In the genomic region with DNA sequence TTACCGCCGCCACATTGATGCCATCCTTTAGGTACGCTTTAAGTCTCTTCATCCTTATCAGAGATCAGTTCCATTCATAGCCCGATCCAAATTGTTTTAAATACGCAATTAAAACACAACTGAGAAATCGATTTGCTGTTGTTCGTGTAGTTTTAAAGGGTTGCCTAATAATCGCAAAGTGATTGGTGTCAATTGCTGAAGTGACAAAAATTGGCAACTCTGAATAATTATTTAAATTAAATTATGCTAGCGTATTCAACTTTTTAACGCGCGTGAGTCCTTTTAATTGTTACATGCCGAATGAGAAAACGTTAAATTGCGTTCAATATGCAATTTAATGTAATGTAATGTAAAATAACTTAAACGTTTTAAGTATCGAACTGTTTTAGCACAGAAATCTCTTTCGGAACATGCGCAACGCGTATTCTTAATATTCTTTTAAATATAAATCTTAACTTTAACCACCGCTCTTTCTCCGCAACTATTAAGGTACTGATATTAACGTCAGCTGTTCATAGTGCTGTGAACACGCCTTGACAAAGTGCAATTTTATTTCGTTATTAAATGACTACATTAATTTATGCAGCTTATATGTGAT, we compare ENCODE assay signal across 5 fruit fly cellular contexts.
TF ChIP-seq lines count a peak whose summit lies in the region.

Gene Mpv17, minus strand, starts transcription at position 164 of the 598 bp plus-strand sequence.

- TF ChIP-seq CTCF in whole organism, embryonic (GFP tag; optimal IDR thresholded peaks at IDR 0.05; lab: Kevin White, UChicago): no peak

TF ChIP-seq in whole organism, adult, 20 proteins besides CTCF, POLR2A, EP300 and RAD21 (continues in another document):
- TF ChIP-seq cic (GFP tag; optimal IDR thresholded peaks at IDR 0.05; lab: Kevin White, UChicago) (no peak), pad (GFP tag; optimal IDR thresholded peaks at IDR 0.05; lab: Kevin White, UChicago) (peak; percentile 5), CG7045 (GFP tag; optimal IDR thresholded peaks at IDR 0.05; lab: Kevin White, UChicago) (no peak), Clk (GFP tag; optimal IDR thresholded peaks at IDR 0.05; lab: Kevin White, UChicago) (no peak), tj (GFP tag; optimal IDR thresholded peaks at IDR 0.05; lab: Kevin White, UChicago) (peak; percentile 85), Mnt (GFP tag; optimal IDR thresholded peaks at IDR 0.05; lab: Kevin White, UChicago) (peak; percentile 20), kay (GFP tag; lab: Kevin White, UChicago; ENCODE audit: borderline replicate concordance) (peak; percentile 57), CG12768 (GFP tag; optimal IDR thresholded peaks at IDR 0.05; lab: Kevin White, UChicago) (no peak), CG7101 (tag; optimal IDR thresholded peaks at IDR 0.05; lab: Kevin White, UChicago) (peak; percentile 16), CG14711 (tag; optimal IDR thresholded peaks at IDR 0.05; lab: Kevin White, UChicago) (peak; percentile 93), CG1620 (GFP tag; optimal IDR thresholded peaks at IDR 0.05; lab: Kevin White, UChicago) (peak; percentile 42), Crg-1 (GFP tag; optimal IDR thresholded peaks at IDR 0.05; lab: Kevin White, UChicago) (no peak), toe (GFP tag; optimal IDR thresholded peaks at IDR 0.05; lab: Kevin White, UChicago) (peak; percentile 65), ovo (GFP tag; optimal IDR thresholded peaks at IDR 0.05; lab: Kevin White, UChicago) (no peak), bab1 (GFP tag; optimal IDR thresholded peaks at IDR 0.05; lab: Kevin White, UChicago) (peak; percentile 28), CG11617 (GFP tag; optimal IDR thresholded peaks at IDR 0.05; lab: Kevin White, UChicago) (peak; percentile 7), Hr96 (GFP tag; optimal IDR thresholded peaks at IDR 0.05; lab: Kevin White, UChicago) (peak; percentile 51)

TF ChIP-seq in whole organism, embryonic, 481 proteins besides CTCF, POLR2A, EP300 and RAD21 (continues in another document):
- TF ChIP-seq Hmx (GFP tag; optimal IDR thresholded peaks at IDR 0.05; lab: Kevin White, UChicago) (no peak), CG6854 (GFP tag; optimal IDR thresholded peaks at IDR 0.05; lab: Kevin White, UChicago) (no peak), lbe (GFP tag; optimal IDR thresholded peaks at IDR 0.05; lab: Kevin White, UChicago) (no peak), CG12155 (GFP tag; optimal IDR thresholded peaks at IDR 0.05; lab: Kevin White, UChicago) (peak; percentile 2), CG12659 (GFP tag; optimal IDR thresholded peaks at IDR 0.05; lab: Kevin White, UChicago) (peak; percentile 3), caup (GFP tag; optimal IDR thresholded peaks at IDR 0.05; lab: Kevin White, UChicago; ENCODE audit: severe bottlenecking) (no peak), mam (GFP tag; optimal IDR thresholded peaks at IDR 0.05; lab: Kevin White, UChicago) (peak; percentile 16), CG18599 (GFP tag; optimal IDR thresholded peaks at IDR 0.05; lab: Kevin White, UChicago) (no peak), Doc3 (GFP tag; IDR thresholded peaks at IDR 0.05; lab: Robert Waterston, UW; ENCODE audit: partially characterized antibody) (no peak), MBD-R2 (GFP tag; IDR thresholded peaks at IDR 0.05; lab: Robert Waterston, UW) (peak; percentile 22; the same call in 1 of the 2 replicates), CoRest (tag; optimal IDR thresholded peaks at IDR 0.05; lab: Kevin White, UChicago) (no peak), fd96Cb (tag; optimal IDR thresholded peaks at IDR 0.05; lab: Kevin White, UChicago) (no peak), CG43689 (GFP tag; IDR thresholded peaks at IDR 0.05; lab: Robert Waterston, UW) (no peak), CG2712 (tag; optimal IDR thresholded peaks at IDR 0.05; lab: Kevin White, UChicago) (no peak), pros (GFP tag; optimal IDR thresholded peaks at IDR 0.05; lab: Kevin White, UChicago) (no peak), CG1233 (GFP tag; optimal IDR thresholded peaks at IDR 0.05; lab: Kevin White, UChicago) (no peak), CG15073 (GFP tag; optimal IDR thresholded peaks at IDR 0.05; lab: Kevin White, UChicago) (no peak)

TF ChIP-seq in whole organism, prepupa, 60 proteins besides CTCF, POLR2A, EP300 and RAD21 (continues in another document):
- TF ChIP-seq fd85E (GFP tag; optimal IDR thresholded peaks at IDR 0.05; lab: Kevin White, UChicago) (no peak), topi (GFP tag; optimal IDR thresholded peaks at IDR 0.05; lab: Kevin White, UChicago) (peak; percentile 12), OdsH (GFP tag; optimal IDR thresholded peaks at IDR 0.05; lab: Kevin White, UChicago) (peak; percentile 12), CG10631 (GFP tag; optimal IDR thresholded peaks at IDR 0.05; lab: Kevin White, UChicago) (no peak), Gug (GFP tag; IDR thresholded peaks at IDR 0.05; lab: Robert Waterston, UW) (no peak), Smox (GFP tag; optimal IDR thresholded peaks at IDR 0.05; lab: Kevin White, UChicago) (peak; percentile 37), fd59A (GFP tag; optimal IDR thresholded peaks at IDR 0.05; lab: Kevin White, UChicago) (no peak), achi (GFP tag; optimal IDR thresholded peaks at IDR 0.05; lab: Kevin White, UChicago) (peak; percentile 13), CG31627 (GFP tag; optimal IDR thresholded peaks at IDR 0.05; lab: Kevin White, UChicago) (peak; percentile 14), net (GFP tag; optimal IDR thresholded peaks at IDR 0.05; lab: Kevin White, UChicago) (no peak), eg (GFP tag; IDR thresholded peaks at IDR 0.05; lab: Robert Waterston, UW) (no peak), svp (GFP tag; lab: Kevin White, UChicago) (peak; percentile 48), Eip93F (GFP tag; optimal IDR thresholded peaks at IDR 0.05; lab: Kevin White, UChicago) (peak; percentile 13), CG6792 (GFP tag; optimal IDR thresholded peaks at IDR 0.05; lab: Kevin White, UChicago) (no peak), pdm3 (GFP tag; optimal IDR thresholded peaks at IDR 0.05; lab: Kevin White, UChicago) (peak; percentile 20), lz (GFP tag; optimal IDR thresholded peaks at IDR 0.05; lab: Kevin White, UChicago) (no peak), CG8319 (GFP tag; optimal IDR thresholded peaks at IDR 0.05; lab: Kevin White, UChicago) (no peak), CG6276 (GFP tag; optimal IDR thresholded peaks at IDR 0.05; lab: Kevin White, UChicago) (no peak), vri (GFP tag; optimal IDR thresholded peaks at IDR 0.05; lab: Kevin White, UChicago) (peak; percentile 35)

TF ChIP-seq in whole organism, pupa, 21 proteins besides CTCF, POLR2A, EP300 and RAD21:
- TF ChIP-seq CG8301 (tag; optimal IDR thresholded peaks at IDR 0.05; lab: Kevin White, UChicago): no peak
- TF ChIP-seq CG12605 (GFP tag; IDR thresholded peaks at IDR 0.05; lab: Robert Waterston, UW): no peak
- no peak for TF ChIP-seq CG14655 (GFP tag; optimal IDR thresholded peaks at IDR 0.05; lab: Kevin White, UChicago)
- TF ChIP-seq CG17806 (tag; optimal IDR thresholded peaks at IDR 0.05; lab: Kevin White, UChicago): no peak
- peak; percentile 20 for TF ChIP-seq Pif1B (GFP tag; optimal IDR thresholded peaks at IDR 0.05; lab: Kevin White, UChicago)

TF ChIP-seq in whole organism, wandering third instar larva, 38 proteins besides CTCF, POLR2A, EP300 and RAD21:
- TF ChIP-seq rgr (GFP tag; optimal IDR thresholded peaks at IDR 0.05; lab: Kevin White, UChicago) (peak; percentile 45), ey (GFP tag; optimal IDR thresholded peaks at IDR 0.05; lab: Kevin White, UChicago) (peak; percentile 23), psq (GFP tag; optimal IDR thresholded peaks at IDR 0.05; lab: Kevin White, UChicago) (no peak), brk (GFP tag; optimal IDR thresholded peaks at IDR 0.05; lab: Kevin White, UChicago) (peak; percentile 10), fru (GFP tag; optimal IDR thresholded peaks at IDR 0.05; lab: Kevin White, UChicago) (peak; percentile 1), dsf (GFP tag; optimal IDR thresholded peaks at IDR 0.05; lab: Kevin White, UChicago; ENCODE audit: borderline replicate concordance) (no peak), h (GFP tag; optimal IDR thresholded peaks at IDR 0.05; lab: Kevin White, UChicago) (peak; percentile 34), foxo (GFP tag; optimal IDR thresholded peaks at IDR 0.05; lab: Kevin White, UChicago) (peak in 1 of 2 experiments; percentile 36), woc (GFP tag; optimal IDR thresholded peaks at IDR 0.05; lab: Kevin White, UChicago) (peak; percentile 6), tai (GFP tag; optimal IDR thresholded peaks at IDR 0.05; lab: Kevin White, UChicago) (no peak), Hnf4 (GFP tag; optimal IDR thresholded peaks at IDR 0.05; lab: Kevin White, UChicago) (peak; percentile 70), sage (GFP tag; optimal IDR thresholded peaks at IDR 0.05; lab: Kevin White, UChicago) (peak; percentile 15)
